Fruit fly (Drosophila melanogaster): ENCODE measurements around the gene CG7017.

The CG7017 gene

DNA sequence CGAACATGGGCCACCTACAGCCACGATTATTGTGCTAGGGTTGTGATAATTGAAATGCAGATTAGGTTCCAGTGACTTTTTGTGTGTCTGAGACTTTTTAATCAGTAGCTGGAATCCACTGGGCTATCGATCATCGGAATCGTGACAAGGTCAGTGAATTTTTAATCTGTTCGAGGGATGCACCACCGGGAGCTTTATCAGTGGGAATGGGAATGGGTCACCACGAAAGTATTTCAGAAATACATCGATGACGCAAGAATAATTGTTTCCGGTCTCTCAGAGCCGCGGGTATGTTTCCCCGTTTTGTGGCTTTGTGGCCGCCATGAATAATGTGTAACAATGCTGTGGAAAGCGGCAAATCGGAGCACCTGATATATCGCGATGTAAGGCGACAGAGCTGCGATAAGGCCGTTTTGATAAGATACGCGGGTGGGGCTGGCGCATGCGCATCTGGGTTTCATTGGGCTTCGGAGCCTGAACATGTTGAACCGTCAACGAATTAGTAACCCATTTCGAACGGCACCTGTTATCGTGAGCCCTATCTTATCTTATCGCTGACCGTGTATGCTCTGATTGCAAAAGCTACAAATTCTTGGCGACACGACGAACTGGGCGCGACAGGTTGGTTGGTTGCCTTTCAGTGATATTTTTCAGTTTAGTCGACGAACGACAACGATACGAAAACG, 23.9 kb downstream of the CG7017 start, which contains the start of gene Ssk (continued):
- TF ChIP-seq ac (GFP tag; optimal IDR thresholded peaks at IDR 0.05) (no peak), CG7928 (GFP tag; optimal IDR thresholded peaks at IDR 0.05) (no peak), Dip3 (GFP tag; optimal IDR thresholded peaks at IDR 0.05) (no peak), dati (GFP tag; IDR thresholded peaks at IDR 0.05) (no peak), CG3838 (GFP tag; optimal IDR thresholded peaks at IDR 0.05) (no peak), schlank (tag; optimal IDR thresholded peaks at IDR 0.05) (no peak), Bdp1 (GFP tag; optimal IDR thresholded peaks at IDR 0.05) (no peak), CG42726 (GFP tag; IDR thresholded peaks at IDR 0.05; ENCODE audit: partially characterized antibody) (no peak), crc (GFP tag; optimal IDR thresholded peaks at IDR 0.05) (no peak), sens (GFP tag) (peak; percentile 28), CG14441 (GFP tag; IDR thresholded peaks at IDR 0.05) (no peak), C15 (GFP tag; IDR thresholded peaks at IDR 0.05) (no peak), aop (GFP tag; IDR thresholded peaks at IDR 0.05) (peak; percentile 12; the same call in 1 of the 2 replicates), p53 (GFP tag; optimal IDR thresholded peaks at IDR 0.05) (no peak), CG6854 (GFP tag; optimal IDR thresholded peaks at IDR 0.05) (peak; percentile 45), CG1647 (GFP tag; optimal IDR thresholded peaks at IDR 0.05) (no peak), CG6175 (GFP tag; IDR thresholded peaks at IDR 0.05) (no peak), org-1 (GFP tag; optimal IDR thresholded peaks at IDR 0.05) (no peak), CG5245 (GFP tag; optimal IDR thresholded peaks at IDR 0.05) (no peak), Ada2b (GFP tag; IDR thresholded peaks at IDR 0.05) (no peak), CG18476 (GFP tag; optimal IDR thresholded peaks at IDR 0.05) (no peak), Pdp1 (GFP tag; optimal IDR thresholded peaks at IDR 0.05) (peak in 1 of 2 experiments; percentile 90), al (GFP tag; IDR thresholded peaks at IDR 0.05) (no peak), H2.0 (GFP tag; IDR thresholded peaks at IDR 0.05) (no peak), Deaf1 (tag; optimal IDR thresholded peaks at IDR 0.05) (peak; percentile 60), eve (GFP tag; optimal IDR thresholded peaks at IDR 0.05) (peak in 1 of 2 experiments; percentile 31), CG10366 (GFP tag; IDR thresholded peaks at IDR 0.05) (no peak), zen (tag; optimal IDR thresholded peaks at IDR 0.05) (no peak), CG8281 (tag; optimal IDR thresholded peaks at IDR 0.05) (no peak), CG13894 (tag; optimal IDR thresholded peaks at IDR 0.05) (no peak), Aef1 (GFP tag; IDR thresholded peaks at IDR 0.05) (no peak), Optix (GFP tag; IDR thresholded peaks at IDR 0.05) (no peak), CG11085 (GFP tag; IDR thresholded peaks at IDR 0.05) (peak; percentile 61; the same call in 1 of the 2 replicates), Scr (GFP tag; IDR thresholded peaks at IDR 0.05; ENCODE audit: partially characterized antibody) (no peak), CG15514 (GFP tag; optimal IDR thresholded peaks at IDR 0.05) (no peak), Dref (GFP tag; IDR thresholded peaks at IDR 0.05) (no peak), CG8924 (tag; optimal IDR thresholded peaks at IDR 0.05) (no peak), CG12299 (tag; optimal IDR thresholded peaks at IDR 0.05) (no peak), ERR (GFP tag; optimal IDR thresholded peaks at IDR 0.05) (no peak), CG32532 (GFP tag; IDR thresholded peaks at IDR 0.05) (peak; percentile 45; the same call in 1 of the 2 replicates), sob (GFP tag; IDR thresholded peaks at IDR 0.05) (peak; percentile 46; the same call in 1 of the 2 replicates), otp (GFP tag; IDR thresholded peaks at IDR 0.05) (no peak), Lim3 (GFP tag; IDR thresholded peaks at IDR 0.05) (no peak), CG15073 (GFP tag; optimal IDR thresholded peaks at IDR 0.05) (no peak), trem (tag; optimal IDR thresholded peaks at IDR 0.05) (no peak), pita (GFP tag; optimal IDR thresholded peaks at IDR 0.05) (no peak), dmrt99B (tag; optimal IDR thresholded peaks at IDR 0.05) (no peak), gcm (GFP tag; optimal IDR thresholded peaks at IDR 0.05) (no peak), CG10147 (GFP tag; optimal IDR thresholded peaks at IDR 0.05) (peak; percentile 12), Dp (GFP tag; optimal IDR thresholded peaks at IDR 0.05) (no peak), gce (GFP tag; IDR thresholded peaks at IDR 0.05) (no peak)

Measured in whole organism, embryonic.